Worm (Caenorhabditis elegans) whole organism, early embryonic: ENCODE results near the gene Y37H2A.10.

ENCODE experiments used
- B0310.2 ChIP-seq: sonication (generic microtip); optimal IDR thresholded peaks from 2 replicates; lab custom pipeline; 2016; ENCODE audit warnings: mild to moderate bottlenecking, missing genetic modification characterization, missing compliant biosample characterization
- ama-1 ChIP-seq: fragments of 150-350 bp; optimal IDR thresholded peaks from 2 replicates; lab custom pipeline; 2014
- ceh-13 ChIP-seq: fragments of 200-800 bp; sonication (Bioruptor generic); optimal IDR thresholded peaks from 2 replicates; lab custom pipeline; 2018; ENCODE audit warnings: mild to moderate bottlenecking, missing genetic modification characterization, missing compliant biosample characterization
- ceh-36 ChIP-seq: sonication (generic microtip); optimal IDR thresholded peaks from 2 replicates; lab custom pipeline; 2016; ENCODE audit warnings: missing genetic modification characterization, inconsistent platforms, missing compliant biosample characterization
- ets-7 ChIP-seq: sonication (generic microtip); optimal IDR thresholded peaks from 2 replicates; lab custom pipeline; 2016; ENCODE audit warnings: missing genotype, missing genetic modification characterization, missing compliant biosample characterization
- hmbx-1 ChIP-seq: sonication (generic microtip); optimal IDR thresholded peaks from 2 replicates; lab custom pipeline; 2016; ENCODE audit warnings: mild to moderate bottlenecking, missing genetic modification characterization, missing compliant biosample characterization
- scrt-1 ChIP-seq: fragments of 200-800 bp; sonication (Bioruptor generic); IDR thresholded peaks from 2 replicates; pipeline ENCODE4 v1.3.6; 2022; ENCODE audit warnings: missing genetic modification characterization, missing compliant biosample characterization
- tra-4 ChIP-seq: sonication (generic microtip); optimal IDR thresholded peaks from 2 replicates; lab custom pipeline; 2017; ENCODE audit warnings: missing genetic modification characterization, missing compliant biosample characterization

- TF ChIP-seq ama-1 (lab: Kevin White, UChicago) (no peak), tra-4 (no peak), scrt-1 (GFP tag; lab: Robert Waterston, UW) (no peak), ets-7 (tag; lab: Kevin White, UChicago) (no peak), ceh-36 (tag; lab: Kevin White, UChicago) (no peak), hmbx-1 (tag; lab: Kevin White, UChicago) (no peak), B0310.2 (no peak), ceh-13 (GFP tag; lab: Kevin White, UChicago) (no peak)
Observed at ce11 chrV:18133177-18133576, 5.6 kb upstream of the Y37H2A.10 start, which contains the start of gene Y37H2A.18.
